Worm (Caenorhabditis elegans): ENCODE results near the gene F37C4.8.

The F37C4.8 gene

ce11 chrIV:3844584-3844983, 36.4 kb downstream of the F37C4.8 start:
- no peak for TF ChIP-seq F10B5.3 (tag; optimal IDR thresholded peaks at IDR 0.05)
- no peak for TF ChIP-seq lim-7 (GFP tag; IDR thresholded peaks at IDR 0.05)
- TF ChIP-seq dmd-9 (GFP tag; IDR thresholded peaks at IDR 0.05): no peak
- TF ChIP-seq php-3 (GFP tag; IDR thresholded peaks at IDR 0.05): no peak
- no peak for TF ChIP-seq nhr-111 (GFP tag; optimal IDR thresholded peaks at IDR 0.05)
- TF ChIP-seq hmg-1.1 (GFP tag; IDR thresholded peaks at IDR 0.05): no peak
- TF ChIP-seq lin-38 (GFP tag; IDR thresholded peaks at IDR 0.05): no peak
- no peak for TF ChIP-seq duxl-1 (tag; optimal IDR thresholded peaks at IDR 0.05; ENCODE audit: poor library complexity)

- TF ChIP-seq unc-62 (GFP tag; optimal IDR thresholded peaks at IDR 0.05 in 1 of 2) (no peak), unc-62 (tag; optimal IDR thresholded peaks at IDR 0.05) (no peak)
Measured at ce11 chrIV:3844004-3844403, 37.0 kb downstream of the F37C4.8 start.

ce11 chrIV:3843019-3843527, 37.9 kb downstream of the F37C4.8 start:
- TF ChIP-seq vab-7 (GFP tag; IDR thresholded peaks at IDR 0.05) (no peak), pqm-1 (tag; optimal IDR thresholded peaks at IDR 0.05) (no peak), zip-11 (GFP tag; IDR thresholded peaks at IDR 0.05) (no peak), hlh-30 (tag; optimal IDR thresholded peaks at IDR 0.05; ENCODE audit: insufficient read depth) (no peak), nhr-77 (tag; optimal IDR thresholded peaks at IDR 0.05) (no peak), cey-2 (tag; optimal IDR thresholded peaks at IDR 0.05; ENCODE audit: borderline replicate concordance, insufficient read depth) (no peak), nhr-111 (GFP tag; optimal IDR thresholded peaks at IDR 0.05) (no peak), pha-4 (GFP tag; IDR thresholded peaks at IDR 0.05) (no peak), pha-4 (tag; optimal IDR thresholded peaks at IDR 0.05) (no peak), duxl-1 (tag; optimal IDR thresholded peaks at IDR 0.05; ENCODE audit: poor library complexity) (no peak), hif-1 (tag; optimal IDR thresholded peaks at IDR 0.05) (no peak), sdz-12 (GFP tag; optimal IDR thresholded peaks at IDR 0.05) (no peak), zfp-2 (tag; optimal IDR thresholded peaks at IDR 0.05) (no peak), zag-1 (tag; optimal IDR thresholded peaks at IDR 0.05) (no peak), Y75B8A.6 (GFP tag; IDR thresholded peaks at IDR 0.05) (no peak), hmg-1.1 (GFP tag; IDR thresholded peaks at IDR 0.05) (no peak), Y105C5A.15 (GFP tag; IDR thresholded peaks at IDR 0.05) (no peak)

ce11 chrIV:3841607-3842006, 39.4 kb downstream of the F37C4.8 start:
- TF ChIP-seq attf-4 (tag; optimal IDR thresholded peaks at IDR 0.05): no peak
- TF ChIP-seq nhr-41 (GFP tag; IDR thresholded peaks at IDR 0.05): no peak
- no peak for TF ChIP-seq T20F7.1 (GFP tag; optimal IDR thresholded peaks at IDR 0.05)
- TF ChIP-seq snpc-1.2 (GFP tag; IDR thresholded peaks at IDR 0.05): no peak
- no peak for TF ChIP-seq dmd-9 (GFP tag; IDR thresholded peaks at IDR 0.05)
- no peak for TF ChIP-seq madf-5 (GFP tag; IDR thresholded peaks at IDR 0.05)
- TF ChIP-seq D1046.2 (GFP tag; IDR thresholded peaks at IDR 0.05): no peak
- TF ChIP-seq F49E8.2 (tag; optimal IDR thresholded peaks at IDR 0.05; ENCODE audit: borderline replicate concordance): no peak
- no peak for TF ChIP-seq nhr-237 (tag; optimal IDR thresholded peaks at IDR 0.05)
- no peak for TF ChIP-seq pha-4 (GFP tag; IDR thresholded peaks at IDR 0.05)
- no peak for TF ChIP-seq pha-4 (tag; optimal IDR thresholded peaks at IDR 0.05)
- no peak for TF ChIP-seq aha-1 (tag)
- TF ChIP-seq hlh-11 (tag; optimal IDR thresholded peaks at IDR 0.05): no peak
- no peak for TF ChIP-seq ceh-32 (tag; optimal IDR thresholded peaks at IDR 0.05; ENCODE audit: poor library complexity)
- no peak for TF ChIP-seq lin-15B (tag; optimal IDR thresholded peaks at IDR 0.05)
- no peak for TF ChIP-seq jun-1 (tag; optimal IDR thresholded peaks at IDR 0.05)
- TF ChIP-seq mxl-3 (GFP tag; optimal IDR thresholded peaks at IDR 0.05): no peak
- no peak for TF ChIP-seq nhr-111 (GFP tag; optimal IDR thresholded peaks at IDR 0.05)

All from whole organism, L4 larva.